Worm (Caenorhabditis elegans) whole organism, L1 larva: ENCODE measurements around the gene prx-2.
A peak's percentile ranks its signal among the peaks of the same experiment; 100 is the strongest.

ENCODE experiments used
- C04F5.9 ChIP-seq: sonication (generic microtip); optimal IDR thresholded peaks from 2 replicates; lab custom pipeline; 2016; ENCODE audit warnings: missing genetic modification characterization, missing compliant biosample characterization
- C16A3.4 ChIP-seq: fragments of 150-350 bp; optimal IDR thresholded peaks from 2 replicates; lab custom pipeline; 2014; ENCODE audit warnings: missing biosample characterization, missing genetic modification characterization
- C34B4.2 ChIP-seq: sonication (generic microtip); optimal IDR thresholded peaks from 2 replicates; lab custom pipeline; 2017; ENCODE audit warnings: mild to moderate bottlenecking, missing genetic modification characterization, missing compliant biosample characterization
- Y116A8C.19 ChIP-seq: sonication (generic microtip); optimal IDR thresholded peaks from 2 replicates; lab custom pipeline; 2016; ENCODE audit warnings: missing compliant biosample characterization, missing genetic modification characterization, borderline replicate concordance
- aha-1 ChIP-seq: fragments of 150-350 bp; optimal IDR thresholded peaks from 2 replicates; lab custom pipeline; 2014; ENCODE audit warnings: missing biosample characterization, missing genetic modification characterization
- alr-1 ChIP-seq: fragments of 200-800 bp; sonication (Bioruptor generic); optimal IDR thresholded peaks from 2 replicates; lab custom pipeline; 2018; ENCODE audit warnings: borderline replicate concordance, mild to moderate bottlenecking, missing genetic modification characterization, missing compliant biosample characterization
- aly-2 ChIP-seq: fragments of 150-350 bp; optimal IDR thresholded peaks from 2 replicates; lab custom pipeline; 2014; ENCODE audit warnings: missing biosample characterization, missing genetic modification characterization
- ama-1 ChIP-seq: fragments of 150-350 bp; optimal IDR thresholded peaks from 2 replicates; lab custom pipeline; 2014
- blmp-1 ChIP-seq: fragments of 150-350 bp; optimal IDR thresholded peaks from 2 replicates; lab custom pipeline; 2014; ENCODE audit warnings: missing biosample characterization, missing genetic modification characterization
- ceh-63 ChIP-seq: fragments of 200-800 bp; sonication (Bioruptor generic); optimal IDR thresholded peaks from 2 replicates; lab custom pipeline; 2018; ENCODE audit warnings: mild to moderate bottlenecking, missing genetic modification characterization, missing compliant biosample characterization
- ceh-82 ChIP-seq, 3 experiments: fragments of 150-350 bp in 1 of 3; sonication (generic microtip) in 2 of 3; optimal IDR thresholded peaks; 2 replicates each; lab custom pipeline; 2014 to 2017; ENCODE audit warnings: missing biosample characterization in 3 of 3, missing genetic modification characterization in 3 of 3
- ceh-90 ChIP-seq: sonication (generic microtip); optimal IDR thresholded peaks from 2 replicates; lab custom pipeline; 2016; ENCODE audit warnings: missing genetic modification characterization, missing compliant biosample characterization
- ces-1 ChIP-seq: fragments of 150-350 bp; optimal IDR thresholded peaks from 2 replicates; lab custom pipeline; 2014; ENCODE audit warnings: missing biosample characterization, missing genetic modification reagents, missing genetic modification characterization
- dpl-1 ChIP-seq, 3 experiments: fragments of 150-350 bp in 2 of 3; sonication (generic microtip) in 1 of 3; optimal IDR thresholded peaks; 2 replicates each; lab custom pipeline; 2014 to 2017; ENCODE audit warnings: missing biosample characterization in 3 of 3, missing genetic modification characterization in 3 of 3, missing genetic modification reagents in 3 of 3
- dsc-1 ChIP-seq: sonication (generic microtip); optimal IDR thresholded peaks from 2 replicates; lab custom pipeline; 2016; ENCODE audit warnings: mild to moderate bottlenecking, missing genetic modification characterization, missing compliant biosample characterization
- efl-1 ChIP-seq, 4 experiments: fragments of 150-350 bp; optimal IDR thresholded peaks in 3 of 4; peaks in 1 of 4; 1 replicate in 1 of 4; 2 replicates in 3 of 4; lab custom pipeline; 2014; ENCODE audit warnings: missing biosample characterization in 2 of 4, missing genetic modification characterization in 2 of 4, missing genetic modification reagents in 2 of 4
- efl-3 ChIP-seq: fragments of 200-800 bp; sonication (Bioruptor generic); optimal IDR thresholded peaks from 2 replicates; lab custom pipeline; 2018; ENCODE audit warnings: mild to moderate bottlenecking, missing genetic modification characterization, missing compliant biosample characterization
- egl-13 ChIP-seq: sonication (generic microtip); optimal IDR thresholded peaks from 2 replicates; lab custom pipeline; 2016; ENCODE audit warnings: missing genotype, missing genetic modification reagents, missing genetic modification characterization, missing compliant biosample characterization
- egl-27 ChIP-seq, 2 experiments: fragments of 150-350 bp in 1 of 2; sonication (generic microtip); optimal IDR thresholded peaks; 3 replicates each; lab custom pipeline; 2017 to 2018; ENCODE audit warnings: missing biosample characterization in 2 of 2, missing genetic modification characterization in 2 of 2, missing genetic modification reagents in 2 of 2
- fkh-8 ChIP-seq: sonication (generic microtip); optimal IDR thresholded peaks from 2 replicates; lab custom pipeline; 2016; ENCODE audit warnings: mild to moderate bottlenecking, missing genetic modification characterization, missing compliant biosample characterization
- hlh-4 ChIP-seq: sonication (generic microtip); optimal IDR thresholded peaks from 2 replicates; lab custom pipeline; 2016; ENCODE audit warnings: mild to moderate bottlenecking, missing genetic modification characterization, missing compliant biosample characterization
- hpl-2 ChIP-seq: fragments of 150-350 bp; optimal IDR thresholded peaks from 2 replicates; lab custom pipeline; 2014; ENCODE audit warnings: missing biosample characterization, missing genetic modification reagents, missing genetic modification characterization
- irx-1 ChIP-seq: sonication (generic microtip); optimal IDR thresholded peaks from 2 replicates; lab custom pipeline; 2016; ENCODE audit warnings: missing genetic modification characterization, missing compliant biosample characterization
- isw-1 ChIP-seq: fragments of 200-800 bp; sonication (Bioruptor generic); IDR thresholded peaks from 2 replicates; pipeline ENCODE4 v1.3.6; 2022; ENCODE audit warnings: missing genetic modification characterization, missing compliant biosample characterization
- jun-1 ChIP-seq: fragments of 150-350 bp; optimal IDR thresholded peaks from 2 replicates; lab custom pipeline; 2014; ENCODE audit warnings: missing biosample characterization, missing genetic modification reagents, missing genetic modification characterization
- lin-13 ChIP-seq: fragments of 150-350 bp; optimal IDR thresholded peaks from 2 replicates; lab custom pipeline; 2014; ENCODE audit warnings: missing biosample characterization, missing genetic modification reagents, missing genetic modification characterization
- lin-14 ChIP-seq: fragments of 200-800 bp; sonication (Bioruptor generic); optimal IDR thresholded peaks from 2 replicates; lab custom pipeline; 2018; ENCODE audit warnings: mild to moderate bottlenecking, missing genetic modification characterization, moderate library complexity, missing compliant biosample characterization
- lin-15B ChIP-seq: fragments of 150-350 bp; sonication (generic microtip); optimal IDR thresholded peaks from 3 replicates; lab custom pipeline; 2014; ENCODE audit warnings: missing biosample characterization, missing genetic modification characterization
- lin-35 ChIP-seq, 2 experiments: fragments of 150-350 bp; optimal IDR thresholded peaks; 2 replicates each; lab custom pipeline; 2014; ENCODE audit warnings: missing biosample characterization in 2 of 2, missing genetic modification characterization in 2 of 2, missing genetic modification reagents in 2 of 2
- lin-39 ChIP-seq: fragments of 150-350 bp; optimal IDR thresholded peaks from 2 replicates; lab custom pipeline; 2014; ENCODE audit warnings: missing biosample characterization, missing genetic modification reagents, missing genetic modification characterization
- lir-3 ChIP-seq: sonication (generic microtip); optimal IDR thresholded peaks from 2 replicates; lab custom pipeline; 2016; ENCODE audit warnings: mild to moderate bottlenecking, missing genetic modification characterization, moderate library complexity, missing compliant biosample characterization; ENCODE audit not compliant: poor library complexity
- lsy-2 ChIP-seq, 2 experiments: fragments of 150-350 bp; optimal IDR thresholded peaks; 2 replicates each; lab custom pipeline; 2014; ENCODE audit warnings: missing biosample characterization in 2 of 2, missing genetic modification characterization in 2 of 2
- mdl-1 ChIP-seq, 2 experiments: fragments of 150-350 bp; optimal IDR thresholded peaks; 2 replicates each; lab custom pipeline; 2014 to 2017; ENCODE audit warnings: missing biosample characterization in 2 of 2, missing genetic modification characterization in 2 of 2, inconsistent platforms in 1 of 2
- mef-2 ChIP-seq: fragments of 150-350 bp; optimal IDR thresholded peaks from 2 replicates; lab custom pipeline; 2014; ENCODE audit warnings: missing biosample characterization, missing genetic modification characterization
- nhr-12 ChIP-seq: sonication (generic microtip); optimal IDR thresholded peaks from 2 replicates; lab custom pipeline; 2017; ENCODE audit warnings: missing biosample characterization, missing genetic modification characterization
- nhr-237 ChIP-seq: fragments of 150-350 bp; optimal IDR thresholded peaks from 2 replicates; lab custom pipeline; 2014; ENCODE audit warnings: missing biosample characterization, missing genetic modification characterization
- nhr-47 ChIP-seq: sonication (generic microtip); optimal IDR thresholded peaks from 2 replicates; lab custom pipeline; 2016; ENCODE audit warnings: mild to moderate bottlenecking, missing genetic modification characterization, moderate library complexity, missing compliant biosample characterization
- nhr-71 ChIP-seq: sonication (generic microtip); optimal IDR thresholded peaks from 2 replicates; lab custom pipeline; 2016; ENCODE audit warnings: mild to moderate bottlenecking, missing genetic modification characterization, moderate library complexity, missing compliant biosample characterization
- nhr-77 ChIP-seq: fragments of 150-350 bp; optimal IDR thresholded peaks from 2 replicates; lab custom pipeline; 2014; ENCODE audit warnings: missing biosample characterization, missing genetic modification characterization
- pag-3 ChIP-seq: sonication (generic microtip); optimal IDR thresholded peaks from 2 replicates; lab custom pipeline; 2017; ENCODE audit warnings: missing genetic modification characterization, mild to moderate bottlenecking, missing compliant biosample characterization, antibody characterized with exemption, borderline replicate concordance; ENCODE audit not compliant: insufficient read depth
- pax-3 ChIP-seq: fragments of 200-800 bp; sonication (Bioruptor generic); optimal IDR thresholded peaks from 2 replicates; lab custom pipeline; 2018; ENCODE audit warnings: mild to moderate bottlenecking, missing genetic modification characterization, moderate library complexity, missing compliant biosample characterization
- rnt-1 ChIP-seq: sonication (generic microtip); optimal IDR thresholded peaks from 2 replicates; lab custom pipeline; 2016; ENCODE audit warnings: mild to moderate bottlenecking, missing genetic modification characterization, moderate library complexity, missing compliant biosample characterization
- snpc-4 ChIP-seq: fragments of 150-350 bp; optimal IDR thresholded peaks from 2 replicates; lab custom pipeline; 2014; ENCODE audit warnings: missing biosample characterization, missing genetic modification characterization
- sup-37 ChIP-seq: fragments of 200-800 bp; sonication (Bioruptor generic); optimal IDR thresholded peaks from 2 replicates; lab custom pipeline; 2018; ENCODE audit warnings: mild to moderate bottlenecking, missing genetic modification characterization, missing compliant biosample characterization
- swsn-7 ChIP-seq: sonication (generic microtip); optimal IDR thresholded peaks from 2 replicates; lab custom pipeline; 2016; ENCODE audit warnings: missing genetic modification characterization, missing compliant biosample characterization
- tbx-2 ChIP-seq: sonication (generic microtip); optimal IDR thresholded peaks from 2 replicates; lab custom pipeline; 2016; ENCODE audit warnings: missing genetic modification characterization, missing compliant biosample characterization
- tlp-1 ChIP-seq: fragments of 150-350 bp; optimal IDR thresholded peaks from 2 replicates; lab custom pipeline; 2014; ENCODE audit warnings: missing biosample characterization, missing genetic modification characterization
- unc-130 ChIP-seq: fragments of 150-350 bp; optimal IDR thresholded peaks from 2 replicates; lab custom pipeline; 2017; ENCODE audit warnings: missing biosample characterization, missing genetic modification characterization, inconsistent platforms
- unc-86 ChIP-seq: sonication (generic microtip); optimal IDR thresholded peaks from 2 replicates; lab custom pipeline; 2016; ENCODE audit warnings: missing genetic modification characterization, missing compliant biosample characterization
- unc-98 ChIP-seq: fragments of 200-800 bp; sonication (Bioruptor generic); IDR thresholded peaks from 2 replicates; pipeline ENCODE4 v1.3.6; 2022; ENCODE audit warnings: missing genetic modification characterization, missing compliant biosample characterization
- vab-15 ChIP-seq: sonication (generic microtip); optimal IDR thresholded peaks from 2 replicates; lab custom pipeline; 2017; ENCODE audit warnings: missing genotype, mild to moderate bottlenecking, missing genetic modification characterization, missing compliant biosample characterization
- xbp-1 ChIP-seq: sonication (generic microtip); optimal IDR thresholded peaks from 2 replicates; lab custom pipeline; 2016; ENCODE audit warnings: missing genetic modification characterization, missing compliant biosample characterization
- ztf-11 ChIP-seq, 2 experiments: sonication (generic microtip); optimal IDR thresholded peaks; 2 replicates each; lab custom pipeline; 2016 to 2017; ENCODE audit warnings: missing genetic modification characterization in 2 of 2, missing biosample characterization in 1 of 2, missing compliant biosample characterization in 1 of 2

The prx-2 gene

ce11 chrIV:11636409-11636723 lies 7.6 kb upstream of the prx-2 start, which contains the start of gene F58B3.6 (continued):
- no peak for TF ChIP-seq hpl-2 (GFP tag; lab: Kevin White, UChicago)
- no peak for TF ChIP-seq fkh-8
- no peak for TF ChIP-seq pax-3 (tag; lab: Kevin White, UChicago)
- no peak for TF ChIP-seq irx-1 (tag; lab: Kevin White, UChicago)
- peak; percentile 22 to 71 for TF ChIP-seq lin-35 (GFP tag; optimal IDR thresholded peaks at IDR 0.05; lab: Kevin White, UChicago)
- TF ChIP-seq snpc-4 (tag; lab: Kevin White, UChicago) = no peak
- TF ChIP-seq Y116A8C.19 = no peak
- TF ChIP-seq rnt-1 = peak; percentile 53
- TF ChIP-seq vab-15 (tag; lab: Kevin White, UChicago) = no peak
- TF ChIP-seq efl-3 (GFP tag; lab: Kevin White, UChicago) = no peak
- TF ChIP-seq egl-27 (tag; optimal IDR thresholded peaks at IDR 0.05; lab: Kevin White, UChicago) = no peak
- TF ChIP-seq nhr-237 (tag; lab: Kevin White, UChicago) = no peak
- TF ChIP-seq tbx-2 = peak; percentile 16
- TF ChIP-seq hlh-4 (tag; lab: Kevin White, UChicago) = no peak
- no peak for TF ChIP-seq unc-86 (tag; lab: Kevin White, UChicago)
- peak; percentile 54 for TF ChIP-seq unc-130 (tag; lab: Kevin White, UChicago)
- no peak for TF ChIP-seq alr-1 (tag; lab: Kevin White, UChicago)
- TF ChIP-seq swsn-7 (tag; lab: Kevin White, UChicago) = peak; percentile 6
- TF ChIP-seq nhr-77 (tag; lab: Kevin White, UChicago) = no peak
- TF ChIP-seq C04F5.9 = no peak
- peak; percentile 70 for TF ChIP-seq lin-14 (GFP tag; lab: Kevin White, UChicago)
- peak; percentile 76 for TF ChIP-seq blmp-1 (tag; lab: Kevin White, UChicago)
- TF ChIP-seq lin-13 (GFP tag; lab: Kevin White, UChicago) = no peak
- TF ChIP-seq nhr-71 (tag; lab: Kevin White, UChicago) = peak; percentile 77
- TF ChIP-seq egl-13 = no peak
- peak in 1 of 2 experiments; percentile 33 for TF ChIP-seq efl-1 (optimal IDR thresholded peaks at IDR 0.05; lab: Kevin White, UChicago)
- peak; percentile 7 to 39 for TF ChIP-seq efl-1 (GFP tag; optimal IDR thresholded peaks at IDR 0.05 in 1 of 2; lab: Kevin White, UChicago)
- TF ChIP-seq C16A3.4 (tag; lab: Kevin White, UChicago) = peak; percentile 53
- TF ChIP-seq isw-1 (GFP tag; lab: Robert Waterston, UW) = no peak
- TF ChIP-seq lin-39 = no peak
- no peak for TF ChIP-seq aha-1 (tag; lab: Kevin White, UChicago)
- peak in 1 of 2 experiments; percentile 91 for TF ChIP-seq mdl-1 (tag; optimal IDR thresholded peaks at IDR 0.05; lab: Kevin White, UChicago)
- no peak for TF ChIP-seq C34B4.2
- no peak for TF ChIP-seq ceh-90 (tag; lab: Kevin White, UChicago)
- no peak for TF ChIP-seq sup-37 (GFP tag; lab: Kevin White, UChicago)
- no peak for TF ChIP-seq ceh-82 (tag; optimal IDR thresholded peaks at IDR 0.05; lab: Kevin White, UChicago)
- no peak for TF ChIP-seq pag-3 (tag; lab: Kevin White, UChicago)
- TF ChIP-seq mef-2 (tag; lab: Kevin White, UChicago) = no peak
- peak; percentile 54 for TF ChIP-seq lir-3 (tag; lab: Kevin White, UChicago)
- no peak for TF ChIP-seq ztf-11 (tag; optimal IDR thresholded peaks at IDR 0.05; lab: Kevin White, UChicago)
- TF ChIP-seq tlp-1 (tag; lab: Kevin White, UChicago) = no peak
- no peak for TF ChIP-seq jun-1 (tag; lab: Kevin White, UChicago)
- no peak for TF ChIP-seq ama-1 (lab: Kevin White, UChicago)
- TF ChIP-seq xbp-1 (tag; lab: Kevin White, UChicago) = peak; percentile 10
- TF ChIP-seq ces-1 = no peak
- TF ChIP-seq lin-15B = no peak
- TF ChIP-seq dsc-1 (tag; lab: Kevin White, UChicago) = no peak
- TF ChIP-seq aly-2 = no peak
- TF ChIP-seq lsy-2 (tag; optimal IDR thresholded peaks at IDR 0.05; lab: Kevin White, UChicago) = peak; percentile 26 to 65
- TF ChIP-seq nhr-12 = no peak
- no peak for TF ChIP-seq ceh-63 (GFP tag; lab: Kevin White, UChicago)
- peak in 2 of 3 experiments; percentile 15 to 45 for TF ChIP-seq dpl-1 (GFP tag; optimal IDR thresholded peaks at IDR 0.05; lab: Kevin White, UChicago)
- no peak for TF ChIP-seq nhr-47 (tag; lab: Kevin White, UChicago)
- no peak for TF ChIP-seq unc-98 (GFP tag; lab: Robert Waterston, UW)
